Worm (Caenorhabditis elegans): ENCODE results near the gene Y37E11B.10.

The Y37E11B.10 gene

ce11 chrIV:3564901-3565300 is 41.4 kb downstream of the Y37E11B.10 start, which contains the start of gene sre-5:
Gene sre-5 (plus strand): TSS chrIV:3565201.
- TF ChIP-seq aly-2 (tag; optimal IDR thresholded peaks at IDR 0.05) (no peak), sup-37 (GFP tag; optimal IDR thresholded peaks at IDR 0.05) (no peak), elt-2 (tag; optimal IDR thresholded peaks at IDR 0.05) (no peak), ztf-4 (tag; optimal IDR thresholded peaks at IDR 0.05) (no peak), ceh-90 (tag; optimal IDR thresholded peaks at IDR 0.05) (no peak), C34B4.2 (tag; optimal IDR thresholded peaks at IDR 0.05) (no peak), nhr-28 (tag; optimal IDR thresholded peaks at IDR 0.05) (no peak)

- TF ChIP-seq efl-1 (optimal IDR thresholded peaks at IDR 0.05): no peak
- TF ChIP-seq efl-1 (GFP tag; optimal IDR thresholded peaks at IDR 0.05 in 1 of 2): no peak
- TF ChIP-seq sup-37 (GFP tag; optimal IDR thresholded peaks at IDR 0.05): no peak
- no peak for TF ChIP-seq ceh-63 (GFP tag; optimal IDR thresholded peaks at IDR 0.05)
- no peak for TF ChIP-seq aha-1 (tag; optimal IDR thresholded peaks at IDR 0.05)
- no peak for TF ChIP-seq fkh-10 (GFP tag; optimal IDR thresholded peaks at IDR 0.05)
- TF ChIP-seq irx-1 (tag; optimal IDR thresholded peaks at IDR 0.05): no peak
- TF ChIP-seq pag-3 (tag; optimal IDR thresholded peaks at IDR 0.05; ENCODE audit: borderline replicate concordance, insufficient read depth): no peak
- no peak for TF ChIP-seq unc-30 (tag; optimal IDR thresholded peaks at IDR 0.05)
- TF ChIP-seq aly-2 (tag; optimal IDR thresholded peaks at IDR 0.05): no peak
- no peak for TF ChIP-seq nhr-20 (tag; optimal IDR thresholded peaks at IDR 0.05)
- no peak for TF ChIP-seq snu-23 (GFP tag; optimal IDR thresholded peaks at IDR 0.05)
- TF ChIP-seq F16B12.6 (tag; optimal IDR thresholded peaks at IDR 0.05): no peak
- TF ChIP-seq hlh-4 (tag; optimal IDR thresholded peaks at IDR 0.05): no peak
- no peak for TF ChIP-seq jun-1 (tag; optimal IDR thresholded peaks at IDR 0.05)
- no peak for TF ChIP-seq elt-3 (tag; optimal IDR thresholded peaks at IDR 0.05)
- no peak for TF ChIP-seq egl-13 (tag; optimal IDR thresholded peaks at IDR 0.05)
- no peak for TF ChIP-seq ceh-82 (tag; optimal IDR thresholded peaks at IDR 0.05)
Observed at ce11 chrIV:3559201-3559600, 47.1 kb downstream of the Y37E11B.10 start.

ce11 chrIV:3557331-3557730 is 48.9 kb downstream of the Y37E11B.10 start, which contains the start of gene osm-9:
Gene osm-9 (minus strand): TSS chrIV:3557431.
- peak; percentile 22 for TF ChIP-seq hlh-4 (tag; optimal IDR thresholded peaks at IDR 0.05)
- TF ChIP-seq pax-3 (tag; optimal IDR thresholded peaks at IDR 0.05): no peak
- TF ChIP-seq fkh-8 (tag; optimal IDR thresholded peaks at IDR 0.05): peak; percentile 42
- TF ChIP-seq fkh-10 (GFP tag; optimal IDR thresholded peaks at IDR 0.05): no peak

Data from whole organism, L1 larva.